Worm (Caenorhabditis elegans) whole organism, L2 larva: ENCODE data around the gene T11F9.10.

Source experiments
- aly-2 ChIP-seq: fragments of 150-350 bp; optimal IDR thresholded peaks from 2 replicates; lab custom pipeline; 2014; ENCODE audit warnings: missing biosample characterization, missing genetic modification characterization
- egl-27 ChIP-seq: sonication (generic microtip); optimal IDR thresholded peaks from 3 replicates; lab custom pipeline; 2017; ENCODE audit warnings: missing biosample characterization, missing genetic modification reagents, missing genetic modification characterization
- elt-3 ChIP-seq: sonication (generic microtip); optimal IDR thresholded peaks from 2 replicates; lab custom pipeline; 2017; ENCODE audit warnings: missing biosample characterization, missing genetic modification characterization
- lin-39 ChIP-seq: fragments of 150-350 bp; optimal IDR thresholded peaks from 2 replicates; lab custom pipeline; 2014; ENCODE audit warnings: missing biosample characterization, missing genetic modification reagents, missing genetic modification characterization
- mdl-1 ChIP-seq, 2 experiments: fragments of 150-350 bp in 1 of 2; sonication (generic microtip) in 1 of 2; optimal IDR thresholded peaks; 2 replicates each; lab custom pipeline; 2017; ENCODE audit warnings: missing biosample characterization in 2 of 2, missing genetic modification characterization in 2 of 2
- nhr-237 ChIP-seq: fragments of 150-350 bp; optimal IDR thresholded peaks from 2 replicates; lab custom pipeline; 2014; ENCODE audit warnings: missing biosample characterization, missing genetic modification characterization
- unc-62 ChIP-seq: fragments of 150-350 bp; optimal IDR thresholded peaks from 2 replicates; lab custom pipeline; 2014; ENCODE audit warnings: missing biosample characterization, missing genetic modification reagents, missing genetic modification characterization
- ztf-11 ChIP-seq: sonication (generic microtip); optimal IDR thresholded peaks from 2 replicates; lab custom pipeline; 2017; ENCODE audit warnings: missing biosample characterization, missing genetic modification characterization
- ztf-4 ChIP-seq: fragments of 150-350 bp; optimal IDR thresholded peaks from 2 replicates; lab custom pipeline; 2014; ENCODE audit warnings: missing biosample characterization, missing genetic modification characterization

DNA sequence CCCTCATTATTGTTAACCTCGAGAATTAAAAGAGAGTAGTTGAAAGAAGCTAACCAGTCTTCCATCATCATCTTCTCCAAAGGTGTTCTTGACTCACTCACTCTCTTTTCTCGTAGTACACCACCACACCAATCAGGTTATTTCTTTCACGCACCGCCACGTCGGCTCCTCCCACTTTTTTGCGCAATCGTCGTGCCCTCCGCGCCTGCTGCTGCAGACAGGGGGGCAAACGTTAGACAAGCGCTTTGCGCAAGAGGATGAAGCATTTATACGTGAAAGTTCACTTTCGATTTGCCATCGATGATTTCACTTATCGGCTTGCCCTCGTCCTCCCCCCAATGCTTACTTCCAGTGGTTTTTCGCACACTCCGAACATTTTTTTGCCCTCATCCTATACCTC is 38.6 kb downstream of the T11F9.10 start:
- no peak for TF ChIP-seq mdl-1 (tag; optimal IDR thresholded peaks at IDR 0.05; lab: Kevin White, UChicago)
- no peak for TF ChIP-seq nhr-237 (tag; lab: Kevin White, UChicago)
- no peak for TF ChIP-seq ztf-4 (tag; lab: Kevin White, UChicago)
- no peak for TF ChIP-seq aly-2
- TF ChIP-seq unc-62 (GFP tag; lab: Kevin White, UChicago): no peak
- TF ChIP-seq elt-3 (tag; lab: Kevin White, UChicago): no peak
- TF ChIP-seq ztf-11 (tag; lab: Kevin White, UChicago): no peak
- no peak for TF ChIP-seq lin-39
- TF ChIP-seq egl-27 (tag; lab: Kevin White, UChicago): no peak
